Fruit fly (Drosophila melanogaster): ENCODE results near the gene CG15579.
"Not testable (repeated sequence)": the region's sequence is repeated elsewhere in the genome, so short reads cannot be mapped to it uniquely, and the experiment has no call there.

DNA sequence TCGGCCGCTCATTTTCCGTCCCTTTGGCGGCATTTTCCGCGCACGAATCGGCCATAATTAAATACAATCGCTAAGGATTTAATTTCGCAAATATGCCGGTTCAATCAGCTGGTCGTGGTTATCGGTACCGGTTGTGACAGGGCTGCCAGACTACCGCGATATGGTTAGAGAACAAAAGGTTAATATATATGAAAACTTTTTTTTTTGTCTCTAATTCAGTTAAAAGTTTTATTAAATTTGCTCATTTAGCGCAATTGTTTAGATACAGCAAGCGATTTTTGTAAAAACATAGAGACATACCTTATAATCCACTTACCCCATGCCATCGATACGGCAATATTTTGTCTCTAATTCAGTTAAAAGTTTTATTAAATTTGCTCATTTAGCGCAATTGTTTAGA is 6.4 kb upstream of the CG15579 start:
- TF ChIP-seq CG3032 (tag; optimal IDR thresholded peaks at IDR 0.05); CG8319 (GFP tag; optimal IDR thresholded peaks at IDR 0.05); acj6 (GFP tag; optimal IDR thresholded peaks at IDR 0.05); CG10631 (GFP tag; optimal IDR thresholded peaks at IDR 0.05): not testable (repeated sequence)
